Worm (Caenorhabditis elegans): ENCODE measurements around the gene try-10.

DNA sequence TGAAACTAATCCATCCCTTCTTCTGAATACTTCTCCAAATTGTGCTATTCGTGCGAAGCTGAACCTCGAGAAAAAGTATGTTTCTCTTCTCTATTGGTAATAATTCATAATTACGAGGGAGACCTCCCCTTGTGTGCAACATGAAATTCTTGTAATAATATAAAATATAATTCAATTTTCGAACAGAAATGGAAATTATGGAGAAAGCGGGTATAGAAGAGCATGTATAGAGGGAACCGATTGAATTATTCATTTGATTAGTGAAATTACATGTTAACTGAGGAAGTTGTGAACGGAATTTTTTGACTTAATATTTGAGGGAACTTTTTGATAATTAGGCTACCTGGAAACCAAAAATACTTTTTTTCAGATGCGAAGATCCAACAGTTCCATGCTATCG is 15.8 kb upstream of the try-10 start:
- TF ChIP-seq elt-1 (tag; optimal IDR thresholded peaks at IDR 0.05) = no peak
- no peak for TF ChIP-seq snpc-4 (tag; optimal IDR thresholded peaks at IDR 0.05)
- TF ChIP-seq ceh-82 (tag; optimal IDR thresholded peaks at IDR 0.05) = no peak
- TF ChIP-seq skn-1 (tag; optimal IDR thresholded peaks at IDR 0.05) = no peak
- TF ChIP-seq lin-13 (GFP tag; optimal IDR thresholded peaks at IDR 0.05) = no peak
- no peak for TF ChIP-seq lsy-2 (tag; optimal IDR thresholded peaks at IDR 0.05)
